Worm (Caenorhabditis elegans) whole organism, L4 larva: ENCODE data around the gene gfi-1.

Experiments used
- F26F4.8 ChIP-seq: fragments of 200-800 bp; sonication (Bioruptor generic); conservative IDR thresholded peaks from 2 replicates; pipeline ENCODE4 v1.3.6; 2022; ENCODE audit warnings: missing genetic modification characterization, missing compliant biosample characterization
- F37D6.2 ChIP-seq: sonication (generic microtip); optimal IDR thresholded peaks from 2 replicates; lab custom pipeline; 2016; ENCODE audit warnings: mild to moderate bottlenecking, missing genetic modification characterization, missing compliant biosample characterization
- Y105C5A.15 ChIP-seq: fragments of 200-800 bp; sonication (Bioruptor generic); IDR thresholded peaks from 2 replicates; pipeline ENCODE4 v1.3.6; 2022; ENCODE audit warnings: missing genetic modification characterization, missing compliant biosample characterization
- ZK546.5 ChIP-seq, 2 experiments: sonication (generic microtip); optimal IDR thresholded peaks; 2 replicates each; lab custom pipeline; 2017; ENCODE audit warnings: missing biosample characterization in 2 of 2, missing genetic modification characterization in 2 of 2
- aha-1 ChIP-seq: fragments of 150-350 bp; peaks from one replicate; lab custom pipeline; 2014; ENCODE audit warnings: missing biosample characterization, missing genetic modification characterization
- arid-1 ChIP-seq: fragments of 200-800 bp; sonication (Bioruptor generic); conservative IDR thresholded peaks from 2 replicates; pipeline ENCODE4 v1.3.6; 2022; ENCODE audit warnings: missing genetic modification reagents, missing genetic modification characterization, missing compliant biosample characterization
- ceh-20 ChIP-seq: fragments of 200-800 bp; sonication (Bioruptor generic); IDR thresholded peaks from 2 replicates; pipeline ENCODE4 v1.3.6; 2022; ENCODE audit warnings: missing genetic modification reagents, missing genetic modification characterization, missing compliant biosample characterization
- ceh-32 ChIP-seq: sonication (generic microtip); optimal IDR thresholded peaks from 2 replicates; lab custom pipeline; 2016; ENCODE audit warnings: mild to moderate bottlenecking, missing genetic modification characterization, missing compliant biosample characterization; ENCODE audit not compliant: poor library complexity
- ceh-62 ChIP-seq: sonication (generic microtip); optimal IDR thresholded peaks from 2 replicates; lab custom pipeline; 2017; ENCODE audit warnings: missing biosample characterization, missing genetic modification characterization
- ceh-82 ChIP-seq: sonication (generic microtip); optimal IDR thresholded peaks from 2 replicates; lab custom pipeline; 2017; ENCODE audit warnings: missing biosample characterization, missing genetic modification characterization
- daf-12 ChIP-seq: fragments of 150-350 bp; optimal IDR thresholded peaks from 2 replicates; lab custom pipeline; 2014; ENCODE audit warnings: missing biosample characterization, missing genetic modification reagents, missing genetic modification characterization
- daf-16 ChIP-seq, 3 experiments: sonication (generic microtip); optimal IDR thresholded peaks; 2 replicates each; lab custom pipeline; 2016 to 2017; ENCODE audit warnings: missing genetic modification characterization in 3 of 3, missing genetic modification reagents in 3 of 3, mild to moderate bottlenecking in 2 of 3, missing compliant biosample characterization in 2 of 3, missing biosample characterization in 1 of 3, moderate library complexity in 1 of 3
- dmd-6 ChIP-seq: fragments of 200-800 bp; sonication (Bioruptor generic); IDR thresholded peaks from 2 replicates; pipeline ENCODE4 v1.3.6; 2022; ENCODE audit warnings: missing genetic modification reagents, missing genetic modification characterization, missing compliant biosample characterization
- dve-1 ChIP-seq: sonication (generic microtip); optimal IDR thresholded peaks from 2 replicates; lab custom pipeline; 2017; ENCODE audit warnings: antibody characterized with exemption, mild to moderate bottlenecking, missing genetic modification characterization, missing compliant biosample characterization; ENCODE audit not compliant: insufficient read depth
- egl-43 ChIP-seq: fragments of 200-800 bp; sonication (Bioruptor generic); IDR thresholded peaks from 2 replicates; pipeline ENCODE4 v1.3.6; 2022; ENCODE audit warnings: missing genetic modification reagents, missing genetic modification characterization, missing compliant biosample characterization
- fkh-10 ChIP-seq: fragments of 150-350 bp; optimal IDR thresholded peaks from 2 replicates; lab custom pipeline; 2014; ENCODE audit warnings: missing biosample characterization, missing genetic modification reagents, missing genetic modification characterization
- hif-1 ChIP-seq, 2 experiments: sonication (generic microtip); optimal IDR thresholded peaks; 2 replicates each; lab custom pipeline; 2016 to 2017; ENCODE audit warnings: missing compliant biosample characterization in 2 of 2, missing genetic modification characterization in 2 of 2, missing genetic modification reagents in 2 of 2, missing genotype in 2 of 2, mild to moderate bottlenecking in 1 of 2
- hlh-11 ChIP-seq: fragments of 200-800 bp; sonication (Bioruptor generic); optimal IDR thresholded peaks from 2 replicates; lab custom pipeline; 2018; ENCODE audit warnings: mild to moderate bottlenecking, missing genetic modification characterization, missing compliant biosample characterization
- lin-1 ChIP-seq: fragments of 200-800 bp; sonication (Bioruptor generic); IDR thresholded peaks from 2 replicates; pipeline ENCODE4 v1.3.6; 2022; ENCODE audit warnings: missing genetic modification reagents, missing genetic modification characterization, missing compliant biosample characterization
- lin-15B ChIP-seq: fragments of 150-350 bp; sonication (generic microtip); optimal IDR thresholded peaks from 3 replicates; lab custom pipeline; 2014; ENCODE audit warnings: missing biosample characterization, missing genetic modification characterization
- lin-38 ChIP-seq: fragments of 200-800 bp; sonication (Bioruptor generic); IDR thresholded peaks from 2 replicates; pipeline ENCODE4 v1.3.6; 2022; ENCODE audit warnings: missing genetic modification reagents, missing genetic modification characterization, missing compliant biosample characterization
- lin-39 ChIP-seq: fragments of 150-350 bp; optimal IDR thresholded peaks from 2 replicates; lab custom pipeline; 2014; ENCODE audit warnings: missing biosample characterization, missing genetic modification reagents, missing genetic modification characterization
- lir-3 ChIP-seq: sonication (generic microtip); optimal IDR thresholded peaks from 2 replicates; lab custom pipeline; 2016; ENCODE audit warnings: mild to moderate bottlenecking, missing genetic modification characterization, missing compliant biosample characterization
- lsy-2 ChIP-seq, 2 experiments: fragments of 150-350 bp in 1 of 2; sonication (generic microtip) in 1 of 2; optimal IDR thresholded peaks; 2 replicates each; lab custom pipeline; 2014 to 2017; ENCODE audit warnings: missing biosample characterization in 2 of 2, missing genetic modification characterization in 2 of 2
- mes-2 ChIP-seq: sonication (generic microtip); optimal IDR thresholded peaks from 2 replicates; lab custom pipeline; 2016; ENCODE audit warnings: missing genotype, mild to moderate bottlenecking, missing genetic modification characterization, missing compliant biosample characterization; ENCODE audit not compliant: poor library complexity, severe bottlenecking
- mxl-2 ChIP-seq: fragments of 200-800 bp; sonication (Bioruptor generic); conservative IDR thresholded peaks from 2 replicates; pipeline ENCODE4 v1.3.6; 2022; ENCODE audit warnings: missing genetic modification reagents, missing genetic modification characterization, missing compliant biosample characterization
- nhr-10 ChIP-seq: fragments of 150-350 bp; optimal IDR thresholded peaks from 2 replicates; lab custom pipeline; 2014; ENCODE audit warnings: missing biosample characterization, missing genetic modification characterization
- nhr-102 ChIP-seq: sonication (generic microtip); optimal IDR thresholded peaks from 2 replicates; lab custom pipeline; 2016; ENCODE audit warnings: mild to moderate bottlenecking, missing genetic modification characterization, moderate library complexity, missing compliant biosample characterization
- nhr-76 ChIP-seq: fragments of 150-350 bp; optimal IDR thresholded peaks from 2 replicates; lab custom pipeline; 2014; ENCODE audit warnings: missing biosample characterization, missing genetic modification characterization
- tag-97 ChIP-seq: fragments of 200-800 bp; sonication (Bioruptor generic); IDR thresholded peaks from 2 replicates; pipeline ENCODE4 v1.3.6; 2022; ENCODE audit warnings: missing genetic modification characterization, missing compliant biosample characterization
- tra-1 ChIP-seq: fragments of 200-800 bp; sonication (Bioruptor generic); IDR thresholded peaks from 2 replicates; pipeline ENCODE4 v1.3.6; 2022; ENCODE audit warnings: missing genetic modification reagents, missing genetic modification characterization, missing compliant biosample characterization
- unc-39 ChIP-seq: sonication (generic microtip); optimal IDR thresholded peaks from 2 replicates; lab custom pipeline; 2017; ENCODE audit warnings: missing biosample characterization, missing genetic modification characterization
- zfp-3 ChIP-seq: fragments of 200-800 bp; sonication (Bioruptor generic); conservative IDR thresholded peaks from 2 replicates; pipeline ENCODE4 v1.3.6; 2022; ENCODE audit warnings: missing genetic modification reagents, missing genetic modification characterization, missing compliant biosample characterization
- zip-11 ChIP-seq: fragments of 200-800 bp; sonication (Bioruptor generic); IDR thresholded peaks from 2 replicates; pipeline ENCODE4 v1.3.6; 2022; ENCODE audit warnings: missing genetic modification characterization, missing compliant biosample characterization
- zip-2 ChIP-seq: fragments of 150-350 bp; optimal IDR thresholded peaks from 2 replicates; lab custom pipeline; 2014; ENCODE audit warnings: missing biosample characterization, missing genetic modification characterization

The gfi-1 gene

ce11 chrV:6398922-6399321 is 809 bp downstream of the gfi-1 start (continued):
- TF ChIP-seq dmd-6 (GFP tag; lab: Robert Waterston, UW) (peak; percentile 80), lin-39 (no peak), dve-1 (tag; lab: Kevin White, UChicago) (peak; percentile 80), daf-16 (GFP tag; optimal IDR thresholded peaks at IDR 0.05; lab: Kevin White, UChicago) (no peak), daf-16 (tag; optimal IDR thresholded peaks at IDR 0.05; lab: Kevin White, UChicago) (peak; percentile 77)

ce11 chrV:6390163-6390562 is 9.6 kb downstream of the gfi-1 start, which contains the start of gene F57F4.1:
Gene F57F4.1 (plus strand): TSS chrV:6390463.
- TF ChIP-seq zip-11 (no peak), mxl-2 (GFP tag; lab: Robert Waterston, UW) (no peak), egl-43 (GFP tag; lab: Robert Waterston, UW) (no peak), lin-15B (no peak), lsy-2 (tag; optimal IDR thresholded peaks at IDR 0.05; lab: Kevin White, UChicago) (no peak), F26F4.8 (GFP tag; lab: Robert Waterston, UW) (no peak), zfp-3 (no peak), zip-2 (tag; lab: Kevin White, UChicago) (no peak), daf-12 (tag; lab: Kevin White, UChicago) (no peak), F37D6.2 (tag; lab: Kevin White, UChicago) (no peak), hlh-11 (tag; lab: Kevin White, UChicago) (no peak), unc-39 (tag; lab: Kevin White, UChicago) (no peak), ceh-20 (GFP tag; lab: Robert Waterston, UW) (no peak), tag-97 (GFP tag; lab: Robert Waterston, UW) (no peak), Y105C5A.15 (GFP tag; lab: Robert Waterston, UW) (no peak), fkh-10 (GFP tag; lab: Kevin White, UChicago) (no peak), arid-1 (GFP tag; lab: Robert Waterston, UW) (no peak), ceh-32 (tag; lab: Kevin White, UChicago) (no peak)

- no peak for TF ChIP-seq aha-1 (tag; lab: Kevin White, UChicago)
- no peak for TF ChIP-seq ceh-62
- no peak for TF ChIP-seq nhr-102 (tag; lab: Kevin White, UChicago)
- TF ChIP-seq ceh-82 (tag; lab: Kevin White, UChicago): no peak
- no peak for TF ChIP-seq nhr-10 (tag; lab: Kevin White, UChicago)
- TF ChIP-seq lin-1: no peak
- TF ChIP-seq nhr-76: no peak
- no peak for TF ChIP-seq hif-1 (tag; optimal IDR thresholded peaks at IDR 0.05; lab: Kevin White, UChicago)
- TF ChIP-seq lir-3 (tag; lab: Kevin White, UChicago): no peak
- TF ChIP-seq mes-2: no peak
- no peak for TF ChIP-seq ZK546.5 (tag; optimal IDR thresholded peaks at IDR 0.05; lab: Kevin White, UChicago)
- TF ChIP-seq zip-2 (tag; lab: Kevin White, UChicago): no peak
- TF ChIP-seq arid-1 (GFP tag; lab: Robert Waterston, UW): no peak
- no peak for TF ChIP-seq lin-38 (GFP tag; lab: Robert Waterston, UW)
- TF ChIP-seq, all 104 proteins: peak for 0
Measured at ce11 chrV:6389634-6390033, 10.1 kb downstream of the gfi-1 start, which contains the start of gene F57F4.2. Gene F57F4.2 (minus strand): TSS chrV:6389734.

- TF ChIP-seq aha-1 (tag; lab: Kevin White, UChicago) (peak; percentile 98), tra-1 (GFP tag; lab: Robert Waterston, UW) (no peak)
Measured at ce11 chrV:6385677-6386276, 14.0 kb downstream of the gfi-1 start.
